Worm (Caenorhabditis elegans) whole organism, young adult: ENCODE data around the gene fbxb-96.

Experiments
- B0019.2 ChIP-seq: fragments of 200-800 bp; sonication (Bioruptor generic); conservative IDR thresholded peaks from 2 replicates; pipeline ENCODE4 v1.3.6; 2022; ENCODE audit warnings: missing genetic modification reagents, missing genetic modification characterization, missing compliant biosample characterization
- B0261.1 ChIP-seq: sonication (generic microtip); optimal IDR thresholded peaks from 2 replicates; lab custom pipeline; 2016; ENCODE audit warnings: mild to moderate bottlenecking, missing genetic modification characterization, moderate library complexity, missing compliant biosample characterization
- F23B12.7 ChIP-seq: sonication (generic microtip); optimal IDR thresholded peaks from 2 replicates; lab custom pipeline; 2017; ENCODE audit warnings: missing genetic modification characterization, mild to moderate bottlenecking, missing compliant biosample characterization, antibody characterized with exemption, moderate library complexity; ENCODE audit not compliant: insufficient read depth
- F33H1.4 ChIP-seq: fragments of 200-800 bp; sonication (Bioruptor generic); IDR thresholded peaks from 2 replicates; pipeline ENCODE4 v1.3.6; 2022; ENCODE audit warnings: missing genetic modification reagents, missing genetic modification characterization, missing compliant biosample characterization
- F39B2.1 ChIP-seq: fragments of 200-800 bp; sonication (Bioruptor generic); IDR thresholded peaks from 2 replicates; pipeline ENCODE4 v1.3.6; 2022; ENCODE audit warnings: missing genetic modification reagents, missing genetic modification characterization, missing compliant biosample characterization
- F52B5.7 ChIP-seq: sonication (generic microtip); optimal IDR thresholded peaks from 2 replicates; lab custom pipeline; 2016; ENCODE audit warnings: mild to moderate bottlenecking, missing genetic modification characterization, missing compliant biosample characterization
- F55B11.4 ChIP-seq: sonication (generic microtip); optimal IDR thresholded peaks from 2 replicates; lab custom pipeline; 2016; ENCODE audit warnings: missing compliant biosample characterization, missing genetic modification characterization, borderline replicate concordance; ENCODE audit not compliant: insufficient read depth
- F57A8.1 ChIP-seq: fragments of 200-800 bp; sonication (Bioruptor generic); optimal IDR thresholded peaks from 2 replicates; lab custom pipeline; 2018; ENCODE audit warnings: mild to moderate bottlenecking, missing genetic modification characterization, moderate library complexity, missing compliant biosample characterization
- Y79H2A.3 ChIP-seq: fragments of 200-800 bp; sonication (Bioruptor generic); conservative IDR thresholded peaks from 2 replicates; pipeline ENCODE4 v1.3.6; 2022; ENCODE audit warnings: missing genetic modification reagents, missing genetic modification characterization, missing compliant biosample characterization
- aptf-2 ChIP-seq: fragments of 200-800 bp; sonication (Bioruptor generic); conservative IDR thresholded peaks from 2 replicates; pipeline ENCODE4 v1.3.6; 2022; ENCODE audit warnings: missing genetic modification reagents, missing genetic modification characterization, missing compliant biosample characterization
- aptf-3 ChIP-seq: fragments of 200-800 bp; sonication (Bioruptor generic); IDR thresholded peaks from 2 replicates; pipeline ENCODE4 v1.3.6; 2022; ENCODE audit warnings: missing genetic modification characterization, missing compliant biosample characterization
- ceh-58 ChIP-seq: fragments of 200-800 bp; sonication (Bioruptor generic); IDR thresholded peaks from 2 replicates; pipeline ENCODE4 v1.3.6; 2022; ENCODE audit warnings: missing genetic modification characterization, missing compliant biosample characterization
- ceh-91 ChIP-seq: fragments of 200-800 bp; sonication (Bioruptor generic); IDR thresholded peaks from 2 replicates; pipeline ENCODE4 v1.3.6; 2022; ENCODE audit warnings: missing genetic modification reagents, missing genetic modification characterization, missing compliant biosample characterization
- dox-1 ChIP-seq: fragments of 200-800 bp; sonication (Bioruptor generic); IDR thresholded peaks from 2 replicates; pipeline ENCODE4 v1.3.6; 2022; ENCODE audit warnings: missing genetic modification reagents, missing genetic modification characterization, missing compliant biosample characterization
- dpff-1 ChIP-seq: sonication (generic microtip); optimal IDR thresholded peaks from 2 replicates; lab custom pipeline; 2017; ENCODE audit warnings: mild to moderate bottlenecking, missing genetic modification characterization, missing compliant biosample characterization
- dpl-1 ChIP-seq: fragments of 150-350 bp; optimal IDR thresholded peaks from 2 replicates; lab custom pipeline; 2014; ENCODE audit warnings: missing biosample characterization, missing genetic modification reagents, missing genetic modification characterization
- egrh-3 ChIP-seq: fragments of 200-800 bp; sonication (Bioruptor generic); IDR thresholded peaks from 2 replicates; pipeline ENCODE4 v1.3.6; 2022; ENCODE audit warnings: missing genetic modification reagents, missing genetic modification characterization, missing compliant biosample characterization
- let-607 ChIP-seq, 2 experiments: fragments of 200-800 bp in 1 of 2; sonication (Bioruptor generic) in 1 of 2; sonication (generic microtip) in 1 of 2; optimal IDR thresholded peaks; 2 replicates each; lab custom pipeline; 2016 to 2018; ENCODE audit warnings: mild to moderate bottlenecking in 2 of 2, missing compliant biosample characterization in 2 of 2, missing genetic modification characterization in 2 of 2, moderate library complexity in 2 of 2, missing genotype in 1 of 2
- lin-35 ChIP-seq, 3 experiments: fragments of 150-350 bp in 2 of 3; sonication (generic microtip) in 1 of 3; optimal IDR thresholded peaks; 2 replicates each; lab custom pipeline; 2014 to 2018; ENCODE audit warnings: missing biosample characterization in 3 of 3, missing genetic modification characterization in 3 of 3, missing genetic modification reagents in 3 of 3
- lin-54 ChIP-seq: fragments of 200-800 bp; sonication (Bioruptor generic); optimal IDR thresholded peaks from 2 replicates; lab custom pipeline; 2018; ENCODE audit warnings: mild to moderate bottlenecking, missing genetic modification characterization, missing compliant biosample characterization
- lsl-1 ChIP-seq: fragments of 200-800 bp; sonication (Bioruptor generic); optimal IDR thresholded peaks from 2 replicates; lab custom pipeline; 2018; ENCODE audit warnings: mild to moderate bottlenecking, missing genetic modification characterization, moderate library complexity, missing compliant biosample characterization
- madf-3 ChIP-seq: fragments of 200-800 bp; sonication (Bioruptor generic); IDR thresholded peaks from 2 replicates; pipeline ENCODE4 v1.3.6; 2022; ENCODE audit warnings: missing genetic modification reagents, missing genetic modification characterization, missing compliant biosample characterization
- madf-6 ChIP-seq: fragments of 200-800 bp; sonication (Bioruptor generic); IDR thresholded peaks from 2 replicates; pipeline ENCODE4 v1.3.6; 2022; ENCODE audit warnings: missing genetic modification reagents, missing genetic modification characterization, missing compliant biosample characterization
- mel-28 ChIP-seq: sonication (generic microtip); optimal IDR thresholded peaks from 2 replicates; lab custom pipeline; 2016; ENCODE audit warnings: borderline replicate concordance, mild to moderate bottlenecking, missing genetic modification characterization, missing compliant biosample characterization
- nfya-1 ChIP-seq: sonication (generic microtip); optimal IDR thresholded peaks from 2 replicates; lab custom pipeline; 2017; ENCODE audit warnings: antibody characterized with exemption, missing compliant biosample characterization, missing genetic modification characterization, borderline replicate concordance; ENCODE audit not compliant: insufficient read depth
- nfyb-1 ChIP-seq: fragments of 200-800 bp; sonication (Bioruptor generic); IDR thresholded peaks from 2 replicates; pipeline ENCODE4 v1.3.6; 2022; ENCODE audit warnings: missing genetic modification reagents, missing genetic modification characterization, missing compliant biosample characterization
- nhr-120 ChIP-seq: fragments of 200-800 bp; sonication (Bioruptor generic); IDR thresholded peaks from 2 replicates; pipeline ENCODE4 v1.3.6; 2022; ENCODE audit warnings: missing genetic modification characterization, missing compliant biosample characterization
- nhr-27 ChIP-seq: fragments of 200-800 bp; sonication (Bioruptor generic); optimal IDR thresholded peaks from 2 replicates; lab custom pipeline; 2018; ENCODE audit warnings: mild to moderate bottlenecking, missing genetic modification characterization, moderate library complexity, missing compliant biosample characterization
- nhr-90 ChIP-seq: sonication (generic microtip); optimal IDR thresholded peaks from 2 replicates; lab custom pipeline; 2016; ENCODE audit warnings: missing genotype, mild to moderate bottlenecking, missing genetic modification characterization, missing compliant biosample characterization
- repo-1 ChIP-seq: sonication (generic microtip); optimal IDR thresholded peaks from 2 replicates; lab custom pipeline; 2017; ENCODE audit warnings: mild to moderate bottlenecking, missing genetic modification characterization, missing compliant biosample characterization
- rpc-1 ChIP-seq, 2 experiments: fragments of 150-350 bp in 1 of 2; sonication (generic microtip) in 1 of 2; optimal IDR thresholded peaks; 2 replicates each; lab custom pipeline; 2014 to 2018; ENCODE audit warnings: missing biosample characterization in 1 of 2, missing genetic modification characterization in 1 of 2, missing genetic modification reagents in 1 of 2, missing genotype in 1 of 2
- snpc-1.1 ChIP-seq: sonication (generic microtip); optimal IDR thresholded peaks from 2 replicates; lab custom pipeline; 2017; ENCODE audit warnings: missing genetic modification characterization, mild to moderate bottlenecking, missing compliant biosample characterization, antibody characterized with exemption, moderate library complexity, missing genotype, missing genetic modification reagents; ENCODE audit not compliant: insufficient read depth
- snpc-4 ChIP-seq, 5 experiments: fragments of 150-350 bp in 1 of 5; sonication (generic microtip) in 4 of 5; optimal IDR thresholded peaks; 2 replicates each; lab custom pipeline; 2014 to 2018; ENCODE audit warnings: missing genetic modification characterization in 5 of 5, missing biosample characterization in 3 of 5, antibody characterized with exemption in 2 of 5, mild to moderate bottlenecking in 2 of 5, missing compliant biosample characterization in 2 of 5, missing genotype in 2 of 5, moderate library complexity in 2 of 5, missing genetic modification reagents in 1 of 5
- tbp1 ChIP-seq: fragments of 200-800 bp; sonication (Bioruptor generic); optimal IDR thresholded peaks from 2 replicates; lab custom pipeline; 2018; ENCODE audit warnings: mild to moderate bottlenecking, missing genetic modification characterization, missing compliant biosample characterization
- ztf-18 ChIP-seq: sonication (generic microtip); optimal IDR thresholded peaks from 2 replicates; lab custom pipeline; 2016; ENCODE audit warnings: missing genotype, mild to moderate bottlenecking, missing genetic modification characterization, missing compliant biosample characterization

Gene fbxb-96

DNA sequence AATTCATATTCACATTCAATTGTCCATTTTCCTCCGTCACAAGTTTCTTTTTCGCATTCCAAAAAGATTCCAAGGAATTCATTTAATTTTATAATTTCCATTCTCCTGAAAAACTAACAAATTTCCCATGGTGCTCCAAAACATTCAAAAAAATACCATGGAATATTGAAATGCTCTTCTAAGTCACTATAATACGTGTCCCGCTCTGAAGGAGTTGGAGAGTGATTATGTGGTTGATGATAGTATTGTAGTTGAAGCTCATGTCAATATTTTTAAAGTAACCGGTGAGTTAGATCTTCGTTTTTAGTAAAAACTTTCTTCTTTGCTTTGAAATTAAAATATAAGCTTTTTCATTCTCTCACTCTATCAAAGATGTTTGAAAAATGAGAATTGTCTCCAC is 40.5 kb upstream of the fbxb-96 start, which contains the start of gene math-9:
Gene math-9 (minus strand): TSS at position 101 of the 400 bp plus-strand sequence.
- TF ChIP-seq aptf-3 (GFP tag; lab: Robert Waterston, UW): no peak

DNA sequence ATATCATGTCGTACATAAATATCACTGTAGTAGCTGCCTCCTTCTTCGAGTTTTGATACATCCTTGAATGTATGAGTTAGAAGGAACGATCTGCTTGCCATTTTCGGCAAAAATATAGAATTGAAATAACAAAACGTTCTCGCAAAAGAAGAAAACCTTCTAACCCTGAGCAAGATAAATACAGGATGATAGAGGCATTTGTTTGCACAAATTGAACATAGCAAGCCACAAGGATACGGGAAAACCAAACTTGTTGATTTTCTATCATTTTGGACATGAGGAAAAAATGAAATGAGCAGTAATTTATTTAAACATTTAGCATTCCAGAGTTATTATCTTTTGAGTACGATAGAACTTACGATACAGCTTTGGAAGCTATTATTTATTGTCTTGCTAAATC is 38.9 kb upstream of the fbxb-96 start, which contains the start of gene math-8:
Gene math-8 (minus strand): TSS at position 101 of the 400 bp plus-strand sequence.
- no peak for TF ChIP-seq nhr-120 (GFP tag; lab: Robert Waterston, UW)
- TF ChIP-seq egrh-3 (GFP tag; lab: Robert Waterston, UW): no peak
- TF ChIP-seq ceh-58 (GFP tag; lab: Robert Waterston, UW): no peak
- no peak for TF ChIP-seq ceh-91
- TF ChIP-seq dox-1: no peak
- TF ChIP-seq ztf-18 (tag; lab: Kevin White, UChicago): no peak
- no peak for TF ChIP-seq F39B2.1 (GFP tag; lab: Robert Waterston, UW)
- TF ChIP-seq mel-28: no peak
- no peak for TF ChIP-seq Y79H2A.3 (GFP tag; lab: Robert Waterston, UW)
- no peak for TF ChIP-seq repo-1
- no peak for TF ChIP-seq dpff-1 (tag; lab: Kevin White, UChicago)
- TF ChIP-seq tbp1 (GFP tag; lab: Kevin White, UChicago): no peak
- no peak for TF ChIP-seq let-607 (tag; optimal IDR thresholded peaks at IDR 0.05; lab: Kevin White, UChicago)
- no peak for TF ChIP-seq dpl-1 (GFP tag; lab: Kevin White, UChicago)
- TF ChIP-seq lin-54 (GFP tag; lab: Kevin White, UChicago): no peak
- TF ChIP-seq nhr-27 (tag; lab: Kevin White, UChicago): no peak
- no peak for TF ChIP-seq F23B12.7
- no peak for TF ChIP-seq madf-3 (GFP tag; lab: Robert Waterston, UW)
- TF ChIP-seq F57A8.1 (GFP tag; lab: Kevin White, UChicago): no peak
- TF ChIP-seq nfyb-1 (GFP tag; lab: Robert Waterston, UW): no peak
- TF ChIP-seq, all 124 proteins: peak for 0

ce11 chrII:1886379-1886778 is 36.2 kb upstream of the fbxb-96 start, which contains the start of gene math-7:
Gene math-7 (minus strand): TSS chrII:1886479.
- no peak for TF ChIP-seq lsl-1 (GFP tag; lab: Kevin White, UChicago)
- no peak for TF ChIP-seq snpc-1.1
- no peak for TF ChIP-seq F52B5.7 (tag; lab: Kevin White, UChicago)
- TF ChIP-seq F33H1.4 (GFP tag; lab: Robert Waterston, UW): no peak
- TF ChIP-seq ceh-58 (GFP tag; lab: Robert Waterston, UW): no peak
- TF ChIP-seq rpc-1 (optimal IDR thresholded peaks at IDR 0.05; lab: Kevin White, UChicago): no peak
- no peak for TF ChIP-seq rpc-1 (tag; optimal IDR thresholded peaks at IDR 0.05; lab: Kevin White, UChicago)
- no peak for TF ChIP-seq dpl-1 (GFP tag; lab: Kevin White, UChicago)
- TF ChIP-seq lin-35 (GFP tag; optimal IDR thresholded peaks at IDR 0.05; lab: Kevin White, UChicago): no peak
- no peak for TF ChIP-seq nhr-90 (tag; lab: Kevin White, UChicago)
- no peak for TF ChIP-seq B0261.1
- TF ChIP-seq aptf-2 (GFP tag; lab: Robert Waterston, UW): no peak
- TF ChIP-seq egrh-3 (GFP tag; lab: Robert Waterston, UW): no peak
- TF ChIP-seq madf-6: no peak
- no peak for TF ChIP-seq nfya-1 (tag; lab: Kevin White, UChicago)
- no peak for TF ChIP-seq B0019.2 (GFP tag; lab: Robert Waterston, UW)

DNA sequence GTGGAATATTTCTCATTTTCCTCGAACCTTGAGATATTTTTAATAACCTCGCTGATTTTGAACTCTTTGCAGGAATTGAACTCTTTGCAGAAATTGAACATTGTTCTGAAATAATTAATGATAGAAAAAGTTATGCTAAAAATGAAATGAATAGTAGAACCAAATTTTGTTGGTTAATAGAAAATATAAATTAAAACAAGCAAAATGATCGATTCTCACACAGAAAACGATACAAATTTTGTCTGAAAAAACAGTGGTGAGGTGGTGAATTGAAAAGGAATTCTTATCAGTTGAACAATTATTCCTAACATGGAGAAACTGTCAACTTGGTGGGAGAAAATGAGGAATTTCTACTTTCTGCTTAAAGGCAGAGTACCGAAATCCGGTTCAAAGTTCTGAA is 34.4 kb upstream of the fbxb-96 start, which contains the start of gene math-6:
Gene math-6 (minus strand): TSS at position 101 of the 400 bp plus-strand sequence.
- no peak for TF ChIP-seq tbp1 (GFP tag; lab: Kevin White, UChicago)
- TF ChIP-seq F55B11.4: no peak
- TF ChIP-seq snpc-4 (GFP tag; optimal IDR thresholded peaks at IDR 0.05; lab: Kevin White, UChicago): no peak
- TF ChIP-seq snpc-4 (tag; optimal IDR thresholded peaks at IDR 0.05; lab: Kevin White, UChicago): no peak
